Worm (Caenorhabditis elegans) whole organism, L1 larva: ENCODE data around the gene gst-30.

ENCODE experiments used
- efl-1 ChIP-seq, 4 experiments: fragments of 150-350 bp; optimal IDR thresholded peaks in 3 of 4; peaks in 1 of 4; 1 replicate in 1 of 4; 2 replicates in 3 of 4; lab custom pipeline; 2014; ENCODE audit warnings: missing biosample characterization in 2 of 4, missing genetic modification characterization in 2 of 4, missing genetic modification reagents in 2 of 4
- ets-5 ChIP-seq: fragments of 200-800 bp; sonication (Bioruptor generic); IDR thresholded peaks from 2 replicates; pipeline ENCODE4 v1.3.6; 2022; ENCODE audit warnings: missing genetic modification characterization, missing compliant biosample characterization

gst-30 gene

ce11 chrII:4884403-4884802 lies 50.5 kb downstream of the gst-30 start:
- TF ChIP-seq ets-5 (GFP tag; lab: Robert Waterston, UW) (no peak), efl-1 (optimal IDR thresholded peaks at IDR 0.05; lab: Kevin White, UChicago) (no peak), efl-1 (GFP tag; optimal IDR thresholded peaks at IDR 0.05 in 1 of 2; lab: Kevin White, UChicago) (peak in 1 of 2 experiments; percentile 52)
